Worm (Caenorhabditis elegans) whole organism, dauer: ENCODE measurements around the gene F26C11.3.

Source experiments
- unc-62 ChIP-seq: sonication (generic microtip); optimal IDR thresholded peaks from 2 replicates; lab custom pipeline; 2017; ENCODE audit warnings: missing biosample characterization, missing genetic modification reagents, missing genetic modification characterization

The F26C11.3 gene

ce11 chrII:9931476-9931875 lies 16.6 kb upstream of the F26C11.3 start, which contains the start of gene pho-11:
Gene pho-11, plus strand, starts transcription at chrII:9931849.
- no peak for TF ChIP-seq unc-62 (GFP tag; lab: Kevin White, UChicago)

ce11 chrII:9931012-9931411 lies 16.1 kb upstream of the F26C11.3 start:
- no peak for TF ChIP-seq unc-62 (GFP tag; lab: Kevin White, UChicago)

- no peak for TF ChIP-seq unc-62 (GFP tag; lab: Kevin White, UChicago)
Measured at ce11 chrII:9928470-9928869, 13.6 kb upstream of the F26C11.3 start.

- no peak for TF ChIP-seq unc-62 (GFP tag; lab: Kevin White, UChicago)
Measured at ce11 chrII:9921622-9922269, 6.8 kb upstream of the F26C11.3 start, which contains the start of gene C05C10.2. Gene C05C10.2, plus strand, starts transcription at chrII:9922219.

- no peak for TF ChIP-seq unc-62 (GFP tag; lab: Kevin White, UChicago)
Measured at ce11 chrII:9920468-9920867, 5.6 kb upstream of the F26C11.3 start, which contains the start of gene pho-10. Gene pho-10, minus strand, starts transcription at chrII:9920568.

- no peak for TF ChIP-seq unc-62 (GFP tag; lab: Kevin White, UChicago)
Measured at ce11 chrII:9917904-9918303, 3.0 kb upstream of the F26C11.3 start, which contains the start of gene C05C10.8. Gene C05C10.8, minus strand, starts transcription at chrII:9918004.

- no peak for TF ChIP-seq unc-62 (GFP tag; lab: Kevin White, UChicago)
Measured at ce11 chrII:9916177-9916576, 1.3 kb upstream of the F26C11.3 start, which contains the start of gene F26C11.4. Gene F26C11.4, minus strand, starts transcription at chrII:9916277.

- no peak for TF ChIP-seq unc-62 (GFP tag; lab: Kevin White, UChicago)
Measured at ce11 chrII:9904459-9904858, 10.4 kb downstream of the F26C11.3 start.

ce11 chrII:9900276-9900675 lies 14.6 kb downstream of the F26C11.3 start, which contains the start of gene unc-4:
Gene unc-4, minus strand, starts transcription at chrII:9900376.
- no peak for TF ChIP-seq unc-62 (GFP tag; lab: Kevin White, UChicago)

- no peak for TF ChIP-seq unc-62 (GFP tag; lab: Kevin White, UChicago)
Measured at ce11 chrII:9898744-9899143, 16.2 kb downstream of the F26C11.3 start.

- no peak for TF ChIP-seq unc-62 (GFP tag; lab: Kevin White, UChicago)
Measured at ce11 chrII:9895173-9895572, 19.7 kb downstream of the F26C11.3 start.

ce11 chrII:9894435-9894834 lies 20.5 kb downstream of the F26C11.3 start, which contains the start of gene F26C11.1:
Gene F26C11.1, plus strand, starts transcription at chrII:9894735.
- no peak for TF ChIP-seq unc-62 (GFP tag; lab: Kevin White, UChicago)

- no peak for TF ChIP-seq unc-62 (GFP tag; lab: Kevin White, UChicago)
Measured at ce11 chrII:9892409-9892808, 22.5 kb downstream of the F26C11.3 start, which contains the start of gene C08H9.16. Gene C08H9.16, plus strand, starts transcription at chrII:9892778.

- TF ChIP-seq unc-62 (GFP tag; lab: Kevin White, UChicago) = no peak
Measured at ce11 chrII:9891823-9892222, 23.1 kb downstream of the F26C11.3 start.

- no peak for TF ChIP-seq unc-62 (GFP tag; lab: Kevin White, UChicago)
Measured at ce11 chrII:9891031-9891689, 23.7 kb downstream of the F26C11.3 start, which contains the start of gene vgln-1. Gene vgln-1, minus strand, starts transcription at chrII:9891081.

ce11 chrII:9888549-9888948 lies 26.4 kb downstream of the F26C11.3 start:
- TF ChIP-seq unc-62 (GFP tag; lab: Kevin White, UChicago) = no peak
